Fruit fly (Drosophila melanogaster): ENCODE data around the gene CG7231.

DNA sequence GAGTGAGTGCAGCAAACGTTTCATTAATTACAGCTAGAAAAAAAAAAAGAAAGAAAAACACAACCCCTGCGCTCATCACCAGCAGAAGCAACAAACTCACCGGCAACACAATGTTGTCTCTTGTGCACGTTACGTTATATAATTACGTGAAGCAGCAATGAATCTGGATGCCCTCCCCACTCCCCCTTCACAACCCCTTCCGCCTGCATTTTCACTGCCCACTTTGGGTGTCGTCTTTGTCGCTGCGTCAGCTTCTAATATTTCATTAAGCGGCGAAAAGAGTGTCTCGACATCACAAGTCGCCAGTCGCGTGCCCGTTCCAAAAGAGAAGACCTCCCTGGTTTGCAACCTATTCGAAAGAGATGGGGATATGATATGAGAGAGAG, 17.3 kb upstream of the CG7231 start:
- TF ChIP-seq Sin3A (optimal IDR thresholded peaks at IDR 0.05) (no peak), psq (optimal IDR thresholded peaks at IDR 0.05) (no peak), insv (optimal IDR thresholded peaks at IDR 0.05) (no peak), ttk (optimal IDR thresholded peaks at IDR 0.05) (no peak), h (optimal IDR thresholded peaks at IDR 0.05) (no peak)

Data from Kc167 (cell line).